Worm (Caenorhabditis elegans): ENCODE measurements around the gene srg-40.

srg-40 gene

DNA sequence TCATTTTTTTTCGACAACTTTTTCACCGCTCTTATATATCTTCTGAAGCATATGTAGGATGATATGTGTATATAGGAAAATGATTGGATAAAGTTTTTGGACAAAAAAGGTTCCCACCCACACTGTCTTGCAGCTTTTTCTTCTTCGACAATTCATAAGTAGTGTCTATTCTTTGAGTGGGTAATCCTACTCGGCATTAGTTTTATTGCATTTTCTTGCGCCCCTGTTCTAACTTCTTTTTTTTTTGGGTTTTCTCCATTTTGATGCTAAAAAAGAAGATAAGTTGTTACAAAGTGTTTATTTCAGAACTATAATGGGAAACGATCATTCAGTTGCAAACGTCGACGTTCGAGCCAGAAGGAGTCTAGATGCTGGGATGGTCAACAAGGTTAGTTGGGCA lies 30.1 kb downstream of the srg-40 start, which contains the start of gene glb-3:
Gene glb-3, plus strand, starts transcription at position 301 of the 400 bp plus-strand sequence.
- no peak for TF ChIP-seq ccch-3 (GFP tag; optimal IDR thresholded peaks at IDR 0.05)
- no peak for TF ChIP-seq tbp1 (GFP tag; optimal IDR thresholded peaks at IDR 0.05)
- no peak for TF ChIP-seq ztf-26 (tag; optimal IDR thresholded peaks at IDR 0.05)
- TF ChIP-seq him-1 (tag; optimal IDR thresholded peaks at IDR 0.05): no peak
- TF ChIP-seq lag-1 (GFP tag; IDR thresholded peaks at IDR 0.05): no peak
- TF ChIP-seq sptf-2 (GFP tag; optimal IDR thresholded peaks at IDR 0.05): no peak
- no peak for TF ChIP-seq lir-1 (GFP tag; conservative IDR thresholded peaks at IDR 0.05)
- TF ChIP-seq ztf-6 (GFP tag; IDR thresholded peaks at IDR 0.05): no peak

ce11 chrV:11133516-11133915 lies 30.9 kb downstream of the srg-40 start:
- TF ChIP-seq cebp-1 (GFP tag; IDR thresholded peaks at IDR 0.05) (no peak), cebp-1 (tag; optimal IDR thresholded peaks at IDR 0.05) (no peak), repo-1 (tag; optimal IDR thresholded peaks at IDR 0.05) (no peak), pha-4 (tag; optimal IDR thresholded peaks at IDR 0.05) (no peak), K11D2.4 (GFP tag; IDR thresholded peaks at IDR 0.05) (no peak), bed-2 (GFP tag; IDR thresholded peaks at IDR 0.05) (no peak), let-607 (tag; optimal IDR thresholded peaks at IDR 0.05) (no peak), attf-5 (GFP tag; optimal IDR thresholded peaks at IDR 0.05) (no peak), ama-1 (optimal IDR thresholded peaks at IDR 0.05) (no peak), ama-1 (GFP tag; optimal IDR thresholded peaks at IDR 0.05) (no peak), Y79H2A.3 (GFP tag; conservative IDR thresholded peaks at IDR 0.05) (no peak), sdz-38 (tag; optimal IDR thresholded peaks at IDR 0.05) (no peak), tbx-9 (tag; optimal IDR thresholded peaks at IDR 0.05; ENCODE audit: borderline replicate concordance) (no peak), D2030.7 (GFP tag; IDR thresholded peaks at IDR 0.05) (no peak), mes-4 (tag; optimal IDR thresholded peaks at IDR 0.05) (no peak), Y53G8AR.9 (GFP tag; conservative IDR thresholded peaks at IDR 0.05) (no peak), egrh-3 (GFP tag; IDR thresholded peaks at IDR 0.05) (no peak)

DNA sequence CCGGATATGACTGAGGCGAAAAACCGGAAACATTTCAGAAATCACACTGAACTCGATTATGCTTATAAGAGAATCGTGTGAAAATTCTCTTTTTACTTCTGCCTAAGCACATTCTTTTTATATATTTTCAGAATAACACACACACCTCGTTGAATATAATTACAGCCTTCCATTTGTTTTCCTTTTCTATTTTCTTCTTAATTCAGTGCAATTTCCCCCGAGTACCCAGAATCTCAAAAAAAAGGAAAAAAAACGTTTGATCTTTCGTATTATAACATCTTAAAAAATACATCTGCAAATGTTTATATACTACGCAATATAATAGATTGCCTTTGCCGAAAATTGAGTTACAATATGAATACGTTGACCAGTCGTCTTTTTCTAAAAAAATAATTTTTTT lies 32.6 kb downstream of the srg-40 start:
- TF ChIP-seq rec-8 (tag; optimal IDR thresholded peaks at IDR 0.05): no peak
- TF ChIP-seq mel-28 (tag; optimal IDR thresholded peaks at IDR 0.05; ENCODE audit: borderline replicate concordance): no peak
- no peak for TF ChIP-seq D2030.7 (GFP tag; IDR thresholded peaks at IDR 0.05)
- TF ChIP-seq nhr-120 (GFP tag; IDR thresholded peaks at IDR 0.05): no peak
- TF ChIP-seq nhr-27 (tag; optimal IDR thresholded peaks at IDR 0.05): no peak

DNA sequence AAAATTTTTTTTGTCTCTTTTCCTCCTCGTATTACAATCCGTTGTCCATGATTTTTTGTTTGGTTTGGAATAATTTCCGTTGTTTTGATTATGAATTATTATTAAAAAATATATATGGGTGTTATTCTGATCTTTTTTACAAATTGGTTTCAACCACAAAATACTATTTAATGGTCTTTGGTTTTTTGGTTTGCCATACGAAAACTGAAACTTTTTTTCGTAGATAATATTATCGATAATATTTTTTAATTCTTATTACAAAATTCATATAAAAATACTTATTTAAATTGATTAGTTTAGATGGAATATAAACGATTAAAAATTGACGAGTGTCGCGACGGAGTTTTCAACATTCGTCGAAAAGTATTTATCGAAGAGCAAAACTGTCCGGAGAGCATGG lies 37.2 kb downstream of the srg-40 start, which contains the start of gene jmjd-5:
Gene jmjd-5, plus strand, starts transcription at position 301 of the 400 bp plus-strand sequence.
- no peak for TF ChIP-seq rec-8 (tag; optimal IDR thresholded peaks at IDR 0.05)

- TF ChIP-seq zim-3 (tag; optimal IDR thresholded peaks at IDR 0.05) (no peak), nhr-120 (GFP tag; IDR thresholded peaks at IDR 0.05) (no peak), dpff-1 (tag; optimal IDR thresholded peaks at IDR 0.05) (no peak)
Observed at ce11 chrV:11124922-11125321, 39.5 kb downstream of the srg-40 start, which contains the start of gene C06H2.2. TSS of gene C06H2.2 (plus strand) at chrV:11125222.

DNA sequence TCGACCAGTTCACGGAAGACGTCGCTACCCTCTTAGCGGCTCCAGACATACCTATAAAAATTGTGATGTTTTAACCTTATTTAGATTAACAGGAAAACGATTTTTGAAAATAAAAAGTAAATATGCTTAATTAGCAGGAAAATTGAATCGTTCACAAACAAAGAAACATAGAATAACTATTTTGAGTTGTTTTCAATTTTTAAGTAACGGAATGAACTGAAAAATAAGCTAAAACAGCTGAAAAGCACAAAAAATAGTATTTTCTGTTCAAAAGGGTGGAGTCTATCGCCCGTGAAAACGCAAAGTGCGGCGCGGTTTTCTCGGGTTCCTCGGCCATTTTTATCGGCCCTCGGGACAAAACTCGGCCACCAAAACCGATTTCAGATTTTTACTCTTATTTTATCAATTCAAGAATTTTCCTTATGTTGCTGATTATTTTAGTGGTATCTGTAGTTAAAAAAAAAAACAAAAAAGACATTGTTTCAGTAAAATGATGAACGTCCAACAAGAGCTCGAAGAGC lies 40.5 kb downstream of the srg-40 start, which contains the start of the genes atp-5 and lmtr-3:
Gene atp-5, minus strand, starts transcription at position 51 of the 521 bp plus-strand sequence.
Gene lmtr-3, plus strand, starts transcription at position 370 of the 521 bp plus-strand sequence.
- TF ChIP-seq gei-17 (GFP tag; optimal IDR thresholded peaks at IDR 0.05) (no peak), pbrm-1 (GFP tag; IDR thresholded peaks at IDR 0.05) (peak; percentile 65; the same call in 1 of the 2 replicates), lsl-1 (GFP tag; optimal IDR thresholded peaks at IDR 0.05) (peak; percentile 51), athp-1 (tag; optimal IDR thresholded peaks at IDR 0.05) (peak; percentile 47), rcor-1 (GFP tag; IDR thresholded peaks at IDR 0.05) (peak; percentile 56), attf-5 (GFP tag; optimal IDR thresholded peaks at IDR 0.05) (peak; percentile 91), dox-1 (GFP tag; IDR thresholded peaks at IDR 0.05) (peak; percentile 93), F22D6.2 (tag; optimal IDR thresholded peaks at IDR 0.05) (no peak), mxl-1 (tag; optimal IDR thresholded peaks at IDR 0.05) (no peak), F33H1.4 (GFP tag; IDR thresholded peaks at IDR 0.05) (peak; percentile 31; the same call in 1 of the 2 replicates), madf-10 (tag; optimal IDR thresholded peaks at IDR 0.05) (peak; percentile 68), somi-1 (GFP tag; optimal IDR thresholded peaks at IDR 0.05) (peak; percentile 4)

Measured in whole organism, young adult.